Fruit fly (Drosophila melanogaster): ENCODE data around the gene Srp68.

The Srp68 gene

dm6 chr3L:8925679-8926078 is 49.2 kb upstream of the Srp68 start (continued):
- TF ChIP-seq CkIIα-i1 (GFP tag; IDR thresholded peaks at IDR 0.05) (no peak), gcm (GFP tag; optimal IDR thresholded peaks at IDR 0.05) (no peak), Dfd (GFP tag; optimal IDR thresholded peaks at IDR 0.05) (no peak), Asciz (GFP tag; optimal IDR thresholded peaks at IDR 0.05) (peak; percentile 85), grn (GFP tag; optimal IDR thresholded peaks at IDR 0.05) (peak; percentile 22), phol (tag; optimal IDR thresholded peaks at IDR 0.05) (no peak), Fer2 (tag; optimal IDR thresholded peaks at IDR 0.05) (no peak), CG11723 (GFP tag; optimal IDR thresholded peaks at IDR 0.05) (peak; percentile 2), psq (GFP tag; optimal IDR thresholded peaks at IDR 0.05) (no peak), CG9215 (GFP tag; IDR thresholded peaks at IDR 0.05) (no peak), nmo (GFP tag; optimal IDR thresholded peaks at IDR 0.05) (no peak), CG9817 (tag; optimal IDR thresholded peaks at IDR 0.05) (no peak), kay (GFP tag; optimal IDR thresholded peaks at IDR 0.05) (no peak), jing (GFP tag; optimal IDR thresholded peaks at IDR 0.05) (no peak), CG11456 (GFP tag; IDR thresholded peaks at IDR 0.05) (no peak), bigmax (GFP tag; optimal IDR thresholded peaks at IDR 0.05) (no peak), CG3847 (GFP tag; IDR thresholded peaks at IDR 0.05) (no peak), bab2 (GFP tag; optimal IDR thresholded peaks at IDR 0.05) (peak; percentile 10), fd102C (GFP tag; optimal IDR thresholded peaks at IDR 0.05) (no peak), CG9437 (GFP tag; optimal IDR thresholded peaks at IDR 0.05) (no peak), CG3726 (GFP tag; IDR thresholded peaks at IDR 0.05) (no peak), CG7928 (GFP tag; optimal IDR thresholded peaks at IDR 0.05) (no peak), Scr (GFP tag; IDR thresholded peaks at IDR 0.05; ENCODE audit: partially characterized antibody) (no peak), kni (GFP tag; optimal IDR thresholded peaks at IDR 0.05) (peak; percentile 90), mam (GFP tag; optimal IDR thresholded peaks at IDR 0.05) (no peak), Camta (GFP tag; optimal IDR thresholded peaks at IDR 0.05) (peak; percentile 18), Abd-B (GFP tag; optimal IDR thresholded peaks at IDR 0.05) (no peak), Taf1 (GFP tag; IDR thresholded peaks at IDR 0.05) (no peak), Xrp1 (GFP tag; IDR thresholded peaks at IDR 0.05) (peak; percentile 74), CG1603 (tag; optimal IDR thresholded peaks at IDR 0.05) (peak; percentile 14), peb (GFP tag; IDR thresholded peaks at IDR 0.05) (no peak), otp (GFP tag; IDR thresholded peaks at IDR 0.05) (peak; percentile 82), ro (GFP tag; IDR thresholded peaks at IDR 0.05) (no peak), CG12942 (GFP tag; optimal IDR thresholded peaks at IDR 0.05) (no peak), CG17359 (tag; optimal IDR thresholded peaks at IDR 0.05) (peak; percentile 75), bbx (GFP tag; IDR thresholded peaks at IDR 0.05; ENCODE audit: partially characterized antibody) (no peak), Rx (GFP tag; IDR thresholded peaks at IDR 0.05) (no peak), CG10543 (GFP tag; optimal IDR thresholded peaks at IDR 0.05) (no peak), CG12299 (tag; optimal IDR thresholded peaks at IDR 0.05) (peak; percentile 18), CG14014 (GFP tag; IDR thresholded peaks at IDR 0.05) (no peak), CG8290 (GFP tag; optimal IDR thresholded peaks at IDR 0.05) (peak; percentile 12), CG8290 (tag; optimal IDR thresholded peaks at IDR 0.05) (peak in 1 of 2 experiments; percentile 1), CG12236 (GFP tag; optimal IDR thresholded peaks at IDR 0.05) (peak; percentile 21), Fer1 (GFP tag; optimal IDR thresholded peaks at IDR 0.05) (no peak), NC2α (GFP tag; optimal IDR thresholded peaks at IDR 0.05) (no peak), Eip74EF (GFP tag; optimal IDR thresholded peaks at IDR 0.05) (no peak), Side (GFP tag; optimal IDR thresholded peaks at IDR 0.05) (no peak), CG15073 (GFP tag; optimal IDR thresholded peaks at IDR 0.05) (no peak), dysf (GFP tag; IDR thresholded peaks at IDR 0.05) (no peak), CG14441 (GFP tag; IDR thresholded peaks at IDR 0.05) (no peak), CG34376 (GFP tag; optimal IDR thresholded peaks at IDR 0.05) (no peak), Mad (GFP tag; optimal IDR thresholded peaks at IDR 0.05) (no peak), aop (GFP tag; IDR thresholded peaks at IDR 0.05) (no peak)
